Fruit fly (Drosophila melanogaster) whole organism, embryonic: ENCODE measurements around the gene Tom70.
A peak's percentile ranks its signal among the peaks of the same experiment; 100 is the strongest.

ENCODE experiments used
- Asciz ChIP-seq: fragments of 200-800 bp; sonication (Bioruptor generic); optimal IDR thresholded peaks from 2 replicates; lab custom pipeline; 2017; ENCODE audit warnings: missing biosample characterization, mild to moderate bottlenecking, missing genetic modification characterization, missing genetic modification reagents
- BtbVII ChIP-seq: fragments of 200-800 bp; sonication (Bioruptor generic); optimal IDR thresholded peaks from 3 replicates; lab custom pipeline; 2017; ENCODE audit warnings: missing biosample characterization, mild to moderate bottlenecking, missing genetic modification characterization
- CG10147 ChIP-seq: fragments of 200-800 bp; sonication (Bioruptor generic); optimal IDR thresholded peaks from 2 replicates; lab custom pipeline; 2019; ENCODE audit warnings: missing biosample characterization, mild to moderate bottlenecking, missing genetic modification characterization, moderate library complexity
- CG10431 ChIP-seq: fragments of 200-800 bp; sonication (Bioruptor generic); optimal IDR thresholded peaks from 3 replicates; lab custom pipeline; 2018; ENCODE audit warnings: missing biosample characterization, mild to moderate bottlenecking, missing genetic modification characterization
- CG1233 ChIP-seq: fragments of 200-800 bp; sonication (Bioruptor generic); optimal IDR thresholded peaks from 4 replicates; lab custom pipeline; 2018; ENCODE audit warnings: missing biosample characterization, mild to moderate bottlenecking, missing genetic modification characterization
- CG12744 ChIP-seq: fragments of 200-800 bp; sonication (Bioruptor generic); optimal IDR thresholded peaks from 2 replicates; lab custom pipeline; 2016; ENCODE audit warnings: missing biosample characterization, missing genetic modification characterization
- CG18262 ChIP-seq: fragments of 200-800 bp; optimal IDR thresholded peaks from 3 replicates; lab custom pipeline; 2019; ENCODE audit warnings: missing biosample characterization, mild to moderate bottlenecking, missing genetic modification characterization, moderate library complexity
- CG18619 ChIP-seq: fragments of 200-800 bp; sonication (Bioruptor generic); optimal IDR thresholded peaks from 3 replicates; lab custom pipeline; 2017; ENCODE audit warnings: missing biosample characterization, mild to moderate bottlenecking, missing genetic modification characterization
- CG3065 ChIP-seq: fragments of 200-800 bp; sonication (Bioruptor generic); optimal IDR thresholded peaks from 2 replicates; lab custom pipeline; 2016; ENCODE audit warnings: missing biosample characterization, missing genetic modification characterization
- CG32532 ChIP-seq: fragments of 200-800 bp; sonication (Bioruptor generic); IDR thresholded peaks from 2 replicates; pipeline ENCODE4 v1.3.6; 2022; ENCODE audit warnings: missing biosample characterization, missing genetic modification characterization
- CG4360 ChIP-seq: fragments of 200-800 bp; sonication (Bioruptor generic); IDR thresholded peaks from 2 replicates; pipeline ENCODE4 v1.3.6; 2022; ENCODE audit warnings: missing biosample characterization, missing genetic modification characterization
- CG4617 ChIP-seq: fragments of 200-800 bp; sonication (Bioruptor generic); optimal IDR thresholded peaks from 3 replicates; lab custom pipeline; 2016; ENCODE audit warnings: missing biosample characterization, missing genetic modification characterization, borderline replicate concordance
- CG6683 ChIP-seq: fragments of 200-800 bp; sonication (Bioruptor generic); optimal IDR thresholded peaks from 2 replicates; lab custom pipeline; 2017; ENCODE audit warnings: missing biosample characterization, mild to moderate bottlenecking, missing genetic modification characterization, missing genetic modification reagents
- CG6854 ChIP-seq: fragments of 200-800 bp; sonication (Bioruptor generic); optimal IDR thresholded peaks from 3 replicates; lab custom pipeline; 2017; ENCODE audit warnings: missing biosample characterization, mild to moderate bottlenecking, missing genetic modification characterization
- CG8359 ChIP-seq: fragments of 200-800 bp; sonication (Bioruptor generic); optimal IDR thresholded peaks from 2 replicates; lab custom pipeline; 2017; ENCODE audit warnings: missing biosample characterization, mild to moderate bottlenecking, missing genetic modification characterization, borderline replicate concordance
- CG8478 ChIP-seq: fragments of >200 bp; optimal IDR thresholded peaks from 2 replicates; lab custom pipeline; 2018
- CG8944 ChIP-seq: fragments of 200-800 bp; sonication (Bioruptor generic); optimal IDR thresholded peaks from 3 replicates; lab custom pipeline; 2016; ENCODE audit warnings: missing biosample characterization, missing genetic modification characterization
- CG9609 ChIP-seq: fragments of 200-800 bp; sonication (Bioruptor generic); optimal IDR thresholded peaks from 3 replicates; lab custom pipeline; 2016; ENCODE audit warnings: missing biosample characterization, missing genetic modification characterization
- Dll ChIP-seq: fragments of 200-800 bp; sonication (Bioruptor generic); IDR thresholded peaks from 4 replicates; pipeline ENCODE4 v1.3.6; 2022; ENCODE audit warnings: missing biosample characterization, missing genetic modification characterization; ENCODE audit not compliant: partially characterized antibody
- Doc3 ChIP-seq: fragments of 200-800 bp; sonication (Bioruptor generic); IDR thresholded peaks from 3 replicates; pipeline ENCODE4 v1.3.6; 2022; ENCODE audit warnings: missing biosample characterization, missing genetic modification characterization; ENCODE audit not compliant: partially characterized antibody
- Drgx ChIP-seq: fragments of 200-800 bp; sonication (Bioruptor generic); IDR thresholded peaks from 2 replicates; pipeline ENCODE4 v1.3.6; 2022; ENCODE audit warnings: missing biosample characterization, missing genetic modification characterization
- ERR ChIP-seq: fragments of 200-800 bp; sonication (Bioruptor generic); optimal IDR thresholded peaks from 2 replicates; lab custom pipeline; 2016; ENCODE audit warnings: missing biosample characterization, missing genetic modification characterization
- Jarid2 ChIP-seq: fragments of 200-800 bp; sonication (Bioruptor generic); optimal IDR thresholded peaks from 3 replicates; lab custom pipeline; 2017; ENCODE audit warnings: mild to moderate bottlenecking, missing biosample characterization, missing genetic modification reagents, missing genetic modification characterization
- Med ChIP-seq: fragments of 200-800 bp; sonication (Bioruptor generic); peaks from one replicate; lab custom pipeline; 2016; ENCODE audit warnings: missing biosample characterization, missing genetic modification characterization, mild to moderate bottlenecking, inconsistent platforms, moderate library complexity
- Nf-YB ChIP-seq: fragments of 200-800 bp; sonication (Bioruptor generic); optimal IDR thresholded peaks from 3 replicates; lab custom pipeline; 2019; ENCODE audit warnings: missing biosample characterization, mild to moderate bottlenecking, missing genetic modification characterization, moderate library complexity
- Nf-YC ChIP-seq: fragments of 200-800 bp; optimal IDR thresholded peaks from 3 replicates; lab custom pipeline; 2019; ENCODE audit warnings: missing biosample characterization, mild to moderate bottlenecking, missing genetic modification characterization, moderate library complexity
- Sox100B ChIP-seq: fragments of 200-800 bp; sonication (Bioruptor generic); optimal IDR thresholded peaks from 3 replicates; lab custom pipeline; 2018; ENCODE audit warnings: missing biosample characterization, mild to moderate bottlenecking, missing genetic modification characterization
- Stat92E ChIP-seq, 3 experiments: fragments of >200 bp in 2 of 3; fragments of 200-800 bp in 1 of 3; sonication (Bioruptor generic) in 1 of 3; optimal IDR thresholded peaks; 2 replicates each; lab custom pipeline; 2017 to 2019; ENCODE audit warnings: missing biosample characterization in 3 of 3, missing genetic modification characterization in 3 of 3, mild to moderate bottlenecking in 1 of 3, moderate library complexity in 1 of 3
- TFAM ChIP-seq: fragments of 200-800 bp; sonication (Bioruptor generic); optimal IDR thresholded peaks from 2 replicates; lab custom pipeline; 2017; ENCODE audit warnings: missing biosample characterization, missing genetic modification characterization, inconsistent platforms
- Vsx1 ChIP-seq: fragments of 200-800 bp; sonication (Bioruptor generic); optimal IDR thresholded peaks from 2 replicates; lab custom pipeline; 2017; ENCODE audit warnings: missing biosample characterization, mild to moderate bottlenecking, missing genetic modification characterization, missing genetic modification reagents
- ato ChIP-seq: fragments of 200-800 bp; sonication (Bioruptor generic); IDR thresholded peaks from 2 replicates; pipeline ENCODE4 v1.3.6; 2022; ENCODE audit warnings: missing biosample characterization, missing genetic modification characterization; ENCODE audit not compliant: partially characterized antibody
- corto ChIP-seq: fragments of 200-800 bp; sonication (Bioruptor generic); optimal IDR thresholded peaks from 2 replicates; lab custom pipeline; 2016; ENCODE audit warnings: missing biosample characterization, mild to moderate bottlenecking, missing genetic modification characterization, moderate library complexity
- dm ChIP-seq: fragments of 200-800 bp; sonication (Bioruptor generic); optimal IDR thresholded peaks from 3 replicates; lab custom pipeline; 2016; ENCODE audit warnings: missing biosample characterization, missing genetic modification characterization
- ewg ChIP-seq: fragments of 200-800 bp; sonication (Bioruptor generic); optimal IDR thresholded peaks from 3 replicates; lab custom pipeline; 2017; ENCODE audit warnings: mild to moderate bottlenecking, missing biosample characterization, missing genetic modification reagents, missing genetic modification characterization
- gce ChIP-seq: fragments of 200-800 bp; sonication (Bioruptor generic); IDR thresholded peaks from 3 replicates; pipeline ENCODE4 v1.3.6; 2022; ENCODE audit warnings: missing biosample characterization, missing genetic modification characterization
- gcm ChIP-seq: fragments of 200-800 bp; sonication (Bioruptor generic); optimal IDR thresholded peaks from 2 replicates; lab custom pipeline; 2019; ENCODE audit warnings: missing biosample characterization, mild to moderate bottlenecking, missing genetic modification characterization, moderate library complexity
- gro ChIP-seq: fragments of 200-800 bp; sonication (Bioruptor generic); optimal IDR thresholded peaks from 2 replicates; lab custom pipeline; 2016; ENCODE audit warnings: missing biosample characterization, missing genetic modification characterization
- knrl ChIP-seq: fragments of 200-800 bp; sonication (Bioruptor generic); IDR thresholded peaks from 3 replicates; pipeline ENCODE4 v1.3.6; 2022; ENCODE audit warnings: missing biosample characterization, missing genetic modification characterization; ENCODE audit not compliant: partially characterized antibody
- nmo ChIP-seq: fragments of 200-800 bp; sonication (Bioruptor generic); optimal IDR thresholded peaks from 2 replicates; lab custom pipeline; 2018; ENCODE audit warnings: missing biosample characterization, mild to moderate bottlenecking, missing genetic modification characterization, moderate library complexity
- nom ChIP-seq: fragments of 200-800 bp; sonication (Bioruptor generic); optimal IDR thresholded peaks from 2 replicates; lab custom pipeline; 2017; ENCODE audit warnings: missing biosample characterization, missing genetic modification characterization, mild to moderate bottlenecking, moderate library complexity, missing genetic modification reagents
- odd ChIP-seq: fragments of 200-800 bp; sonication (Bioruptor generic); optimal IDR thresholded peaks from 2 replicates; lab custom pipeline; 2017; ENCODE audit warnings: missing biosample characterization, mild to moderate bottlenecking, missing genetic modification characterization
- onecut ChIP-seq: fragments of 200-800 bp; sonication (Bioruptor generic); IDR thresholded peaks from 2 replicates; pipeline ENCODE4 v1.3.6; 2022; ENCODE audit warnings: missing biosample characterization, missing genetic modification characterization
- otp ChIP-seq: fragments of 200-800 bp; sonication (Bioruptor generic); IDR thresholded peaks from 3 replicates; pipeline ENCODE4, ENCODE4 v1.3.6; 2022; ENCODE audit warnings: missing biosample characterization, missing genetic modification characterization
- sna ChIP-seq: fragments of 200-800 bp; sonication (Bioruptor generic); IDR thresholded peaks from 2 replicates; pipeline ENCODE4 v1.3.6; 2022; ENCODE audit warnings: missing biosample characterization, missing genetic modification characterization; ENCODE audit not compliant: partially characterized antibody
- stwl ChIP-seq: fragments of 200-800 bp; sonication (Bioruptor generic); optimal IDR thresholded peaks from 3 replicates; lab custom pipeline; 2018; ENCODE audit warnings: missing biosample characterization, mild to moderate bottlenecking, missing genetic modification characterization, moderate library complexity
- tna ChIP-seq: fragments of 200-800 bp; sonication (Bioruptor generic); IDR thresholded peaks from 2 replicates; pipeline ENCODE4 v1.3.6; 2022; ENCODE audit warnings: missing biosample characterization, missing genetic modification characterization; ENCODE audit not compliant: partially characterized antibody
- wek ChIP-seq: fragments of 200-800 bp; sonication (Bioruptor generic); optimal IDR thresholded peaks from 3 replicates; lab custom pipeline; 2018; ENCODE audit warnings: missing biosample characterization, mild to moderate bottlenecking, missing genetic modification characterization, moderate library complexity
- yki ChIP-seq: fragments of >200 bp; optimal IDR thresholded peaks from 3 replicates; lab custom pipeline; 2018

The Tom70 gene

dm6 chr2L:12055837-12056388 is 17.6 kb upstream of the Tom70 start, which contains the start of the genes JhI-21, RpL7-like and CG34164 (continued):
- TF ChIP-seq Stat92E (GFP tag; optimal IDR thresholded peaks at IDR 0.05; lab: Kevin White, UChicago) (peak in 1 of 3 experiments; percentile 64), Nf-YC (tag; lab: Kevin White, UChicago) (peak; percentile 11), stwl (peak; percentile 32), CG6854 (GFP tag; lab: Kevin White, UChicago) (peak; percentile 30), Vsx1 (GFP tag; lab: Kevin White, UChicago) (no peak), Doc3 (GFP tag; lab: Robert Waterston, UW) (0 out of 3 replicates have a peak, but pooled peaks have one; percentile 53), ato (GFP tag; lab: Robert Waterston, UW) (peak; percentile 31; the same call in 1 of the 2 replicates), knrl (GFP tag; lab: Robert Waterston, UW) (peak; percentile 62), gce (GFP tag; lab: Robert Waterston, UW) (0 out of 3 replicates have a peak, but pooled peaks have one; percentile 31), CG18262 (tag; lab: Kevin White, UChicago) (peak; percentile 21), Med (GFP tag; lab: Kevin White, UChicago) (peak; percentile 71), Dll (GFP tag; lab: Robert Waterston, UW) (peak; percentile 76; the same call in 3 of the 4 replicates), yki (lab: Kevin White, UChicago) (peak; percentile 89), ewg (peak; percentile 33), dm (GFP tag; lab: Kevin White, UChicago) (peak; percentile 88), Jarid2 (GFP tag; lab: Kevin White, UChicago) (peak; percentile 77), nmo (GFP tag; lab: Kevin White, UChicago) (peak; percentile 21), CG8359 (no peak), CG18619 (GFP tag; lab: Kevin White, UChicago) (no peak), otp (GFP tag; lab: Robert Waterston, UW) (no peak; the same call in 2 of the 3 replicates), CG1233 (GFP tag; lab: Kevin White, UChicago) (no peak), Asciz (no peak), BtbVII (GFP tag; lab: Kevin White, UChicago) (no peak), Sox100B (GFP tag; lab: Kevin White, UChicago) (no peak), CG4360 (peak; percentile 38; the same call in 1 of the 2 replicates), tna (GFP tag; lab: Robert Waterston, UW) (peak; percentile 17; the same call in 1 of the 2 replicates), ERR (no peak), CG12744 (GFP tag; lab: Kevin White, UChicago) (no peak), TFAM (GFP tag; lab: Kevin White, UChicago) (no peak), onecut (GFP tag; lab: Robert Waterston, UW) (no peak), corto (no peak), CG10147 (peak; percentile 28), nom (peak; percentile 45), CG32532 (GFP tag; lab: Robert Waterston, UW) (peak; percentile 65; the same call in 1 of the 2 replicates), odd (GFP tag; lab: Kevin White, UChicago) (no peak), Drgx (GFP tag; lab: Robert Waterston, UW) (0 out of 2 replicates have a peak, but pooled peaks have one; percentile 18), CG8478 (lab: Kevin White, UChicago) (no peak), CG10431 (GFP tag; lab: Kevin White, UChicago) (no peak), gro (GFP tag; lab: Kevin White, UChicago) (peak; percentile 44), CG3065 (GFP tag; lab: Kevin White, UChicago) (no peak), gcm (peak; percentile 24), sna (GFP tag; lab: Robert Waterston, UW) (peak; percentile 43; the same call in 1 of the 2 replicates), CG8944 (GFP tag; lab: Kevin White, UChicago) (no peak), CG4617 (GFP tag; lab: Kevin White, UChicago) (peak; percentile 30), CG9609 (no peak), CG6683 (GFP tag; lab: Kevin White, UChicago) (no peak), Nf-YB (no peak), wek (GFP tag; lab: Kevin White, UChicago) (no peak)
